Fruit fly (Drosophila melanogaster) whole organism, embryonic: ENCODE measurements around the gene CG18545.
A peak's percentile ranks its signal among the peaks of the same experiment; 100 is the strongest.

ENCODE experiments used
- Ada2b ChIP-seq: fragments of 200-800 bp; sonication (Bioruptor generic); IDR thresholded peaks from 2 replicates; pipeline ENCODE4 v1.3.6; 2022; ENCODE audit warnings: missing biosample characterization, missing genetic modification characterization
- BEAF-32 ChIP-seq: fragments of 200-800 bp; sonication (Bioruptor generic); optimal IDR thresholded peaks from 3 replicates; lab custom pipeline; 2017; ENCODE audit warnings: missing biosample characterization, missing genetic modification characterization, mild to moderate bottlenecking, moderate library complexity, missing genetic modification reagents
- C15 ChIP-seq: fragments of 200-800 bp; sonication (Bioruptor generic); IDR thresholded peaks from 3 replicates; pipeline ENCODE4 v1.3.6; 2022; ENCODE audit warnings: missing biosample characterization, missing genetic modification characterization
- CG10431 ChIP-seq: fragments of 200-800 bp; sonication (Bioruptor generic); optimal IDR thresholded peaks from 3 replicates; lab custom pipeline; 2018; ENCODE audit warnings: missing biosample characterization, mild to moderate bottlenecking, missing genetic modification characterization
- CG10654 ChIP-seq: fragments of 200-800 bp; sonication (Bioruptor generic); optimal IDR thresholded peaks from 2 replicates; lab custom pipeline; 2016; ENCODE audit warnings: missing biosample characterization, missing genetic modification characterization
- CG11093 ChIP-seq: fragments of 200-800 bp; sonication (Bioruptor generic); IDR thresholded peaks from 3 replicates; pipeline ENCODE4 v1.3.6; 2022; ENCODE audit warnings: missing biosample characterization, missing genetic modification characterization
- CG13287 ChIP-seq: fragments of 200-800 bp; sonication (Bioruptor generic); IDR thresholded peaks from 2 replicates; pipeline ENCODE4 v1.3.6; 2022; ENCODE audit warnings: missing biosample characterization, missing genetic modification characterization; ENCODE audit not compliant: partially characterized antibody
- CG15011 ChIP-seq: fragments of 200-800 bp; sonication (Bioruptor generic); optimal IDR thresholded peaks from 3 replicates; lab custom pipeline; 2018; ENCODE audit warnings: missing biosample characterization, mild to moderate bottlenecking, missing genetic modification characterization
- CG1792 ChIP-seq: fragments of 200-800 bp; sonication (Bioruptor generic); optimal IDR thresholded peaks from 2 replicates; lab custom pipeline; 2016; ENCODE audit warnings: missing biosample characterization, missing genetic modification characterization
- CG18011 ChIP-seq: fragments of 200-800 bp; sonication (Bioruptor generic); optimal IDR thresholded peaks from 2 replicates; lab custom pipeline; 2017; ENCODE audit warnings: missing biosample characterization, missing genetic modification characterization, mild to moderate bottlenecking, moderate library complexity, missing genotype
- CG18262 ChIP-seq: fragments of 200-800 bp; optimal IDR thresholded peaks from 3 replicates; lab custom pipeline; 2019; ENCODE audit warnings: missing biosample characterization, mild to moderate bottlenecking, missing genetic modification characterization, moderate library complexity
- CG18619 ChIP-seq: fragments of 200-800 bp; sonication (Bioruptor generic); optimal IDR thresholded peaks from 3 replicates; lab custom pipeline; 2017; ENCODE audit warnings: missing biosample characterization, mild to moderate bottlenecking, missing genetic modification characterization
- CG31441 ChIP-seq: fragments of 200-800 bp; sonication (Bioruptor generic); IDR thresholded peaks from 2 replicates; pipeline ENCODE4 v1.3.6; 2022; ENCODE audit warnings: missing biosample characterization, missing genetic modification characterization
- CG3163 ChIP-seq: fragments of 200-800 bp; sonication (Bioruptor generic); optimal IDR thresholded peaks from 3 replicates; lab custom pipeline; 2016; ENCODE audit warnings: missing biosample characterization, missing genetic modification characterization
- CG34422 ChIP-seq: fragments of 200-800 bp; sonication (Bioruptor generic); IDR thresholded peaks from 3 replicates; pipeline ENCODE4 v1.3.6; 2022; ENCODE audit warnings: missing biosample characterization, missing genetic modification characterization
- CG4404 ChIP-seq: fragments of 200-800 bp; sonication (Bioruptor generic); IDR thresholded peaks from 2 replicates; pipeline ENCODE4 v1.3.6; 2022; ENCODE audit warnings: missing biosample characterization, missing genetic modification characterization
- CG4617 ChIP-seq: fragments of 200-800 bp; sonication (Bioruptor generic); optimal IDR thresholded peaks from 3 replicates; lab custom pipeline; 2016; ENCODE audit warnings: missing biosample characterization, missing genetic modification characterization, borderline replicate concordance
- CG5245 ChIP-seq: fragments of 200-800 bp; sonication (Bioruptor generic); optimal IDR thresholded peaks from 3 replicates; lab custom pipeline; 2016; ENCODE audit warnings: missing biosample characterization, missing genetic modification characterization
- CG6654 ChIP-seq: fragments of 200-800 bp; sonication (Bioruptor generic); optimal IDR thresholded peaks from 2 replicates; lab custom pipeline; 2017; ENCODE audit warnings: missing biosample characterization, mild to moderate bottlenecking, missing genetic modification characterization
- CG9215 ChIP-seq: fragments of 200-800 bp; sonication (Bioruptor generic); IDR thresholded peaks from 2 replicates; pipeline ENCODE4 v1.3.6; 2022; ENCODE audit warnings: missing biosample characterization, missing genetic modification characterization
- CTCF ChIP-seq: fragments of 200-800 bp; sonication (Bioruptor generic); optimal IDR thresholded peaks from 2 replicates; lab custom pipeline; 2017; ENCODE audit warnings: missing biosample characterization, mild to moderate bottlenecking, missing genetic modification characterization, moderate library complexity
- Dbx ChIP-seq: fragments of 200-800 bp; sonication (Bioruptor generic); IDR thresholded peaks from 3 replicates; pipeline ENCODE4 v1.3.6; 2022; ENCODE audit warnings: missing biosample characterization, missing genetic modification characterization
- Dip2 ChIP-seq: fragments of 200-800 bp; sonication (Bioruptor generic); IDR thresholded peaks from 2 replicates; pipeline ENCODE4 v1.3.6; 2022; ENCODE audit warnings: missing biosample characterization, missing genetic modification characterization
- Dip3 ChIP-seq: fragments of 200-800 bp; sonication (Bioruptor generic); optimal IDR thresholded peaks from 3 replicates; lab custom pipeline; 2016; ENCODE audit warnings: missing biosample characterization, missing genetic modification characterization
- Hmx ChIP-seq: fragments of 200-800 bp; sonication (Bioruptor generic); optimal IDR thresholded peaks from 2 replicates; lab custom pipeline; 2016; ENCODE audit warnings: missing biosample characterization, missing genetic modification characterization
- Hr78 ChIP-seq, 2 experiments: fragments of 200-800 bp in 1 of 2; fragments of >200 bp in 1 of 2; sonication (Bioruptor generic) in 1 of 2; optimal IDR thresholded peaks; 2 replicates each; lab custom pipeline; 2017 to 2019; ENCODE audit warnings: missing biosample characterization in 2 of 2, missing genetic modification characterization in 2 of 2, mild to moderate bottlenecking in 1 of 2, moderate library complexity in 1 of 2
- Kr ChIP-seq: fragments of 200-800 bp; sonication (Bioruptor generic); optimal IDR thresholded peaks from 2 replicates; lab custom pipeline; 2017; ENCODE audit warnings: missing biosample characterization, mild to moderate bottlenecking, missing genetic modification characterization
- Lpt ChIP-seq: fragments of >200 bp; optimal IDR thresholded peaks from 2 replicates; lab custom pipeline; 2018; ENCODE audit warnings: missing biosample characterization, missing genetic modification characterization
- MTF-1 ChIP-seq: fragments of 200-800 bp; sonication (Bioruptor generic); optimal IDR thresholded peaks from 2 replicates; lab custom pipeline; 2018; ENCODE audit warnings: missing biosample characterization, mild to moderate bottlenecking, missing genetic modification characterization, borderline replicate concordance
- Meics ChIP-seq: fragments of 200-800 bp; sonication (Bioruptor generic); optimal IDR thresholded peaks from 2 replicates; lab custom pipeline; 2017; ENCODE audit warnings: missing biosample characterization, mild to moderate bottlenecking, missing genetic modification characterization
- Ptx1 ChIP-seq: fragments of 200-800 bp; sonication (Bioruptor generic); IDR thresholded peaks from 2 replicates; pipeline ENCODE4 v1.3.6; 2022; ENCODE audit warnings: missing biosample characterization, missing genetic modification characterization
- Sox100B ChIP-seq: fragments of 200-800 bp; sonication (Bioruptor generic); optimal IDR thresholded peaks from 3 replicates; lab custom pipeline; 2018; ENCODE audit warnings: missing biosample characterization, mild to moderate bottlenecking, missing genetic modification characterization
- bigmax ChIP-seq: fragments of 200-800 bp; sonication (Bioruptor generic); optimal IDR thresholded peaks from 2 replicates; lab custom pipeline; 2018; ENCODE audit warnings: missing biosample characterization, mild to moderate bottlenecking, missing genetic modification characterization
- cad ChIP-seq: fragments of >200 bp; optimal IDR thresholded peaks from 2 replicates; lab custom pipeline; 2017; ENCODE audit warnings: missing biosample characterization, missing genetic modification characterization
- cato ChIP-seq: fragments of 200-800 bp; sonication (Bioruptor generic); optimal IDR thresholded peaks from 2 replicates; lab custom pipeline; 2016; ENCODE audit warnings: missing biosample characterization, missing genetic modification characterization, borderline replicate concordance
- ci ChIP-seq: fragments of 200-800 bp; sonication (Bioruptor generic); IDR thresholded peaks from 3 replicates; pipeline ENCODE4 v1.3.6; 2022; ENCODE audit warnings: missing biosample characterization, missing genetic modification characterization
- corto ChIP-seq: fragments of 200-800 bp; sonication (Bioruptor generic); optimal IDR thresholded peaks from 2 replicates; lab custom pipeline; 2016; ENCODE audit warnings: missing biosample characterization, mild to moderate bottlenecking, missing genetic modification characterization, moderate library complexity
- eve ChIP-seq, 2 experiments: fragments of >200 bp; optimal IDR thresholded peaks; 2 replicates each; lab custom pipeline; 2017; ENCODE audit warnings: missing biosample characterization in 2 of 2, missing genetic modification characterization in 2 of 2
- h ChIP-seq: fragments of >200 bp; optimal IDR thresholded peaks from 2 replicates; lab custom pipeline; 2017
- hb ChIP-seq: fragments of 200-800 bp; sonication (Bioruptor generic); IDR thresholded peaks from 3 replicates; pipeline ENCODE4 v1.3.6; 2022; ENCODE audit warnings: missing biosample characterization, missing genetic modification characterization; ENCODE audit not compliant: partially characterized antibody
- mld ChIP-seq: fragments of 200-800 bp; sonication (Bioruptor generic); IDR thresholded peaks from 3 replicates; pipeline ENCODE4 v1.3.6; 2022; ENCODE audit warnings: missing biosample characterization, missing genetic modification characterization; ENCODE audit not compliant: partially characterized antibody
- nau ChIP-seq: fragments of 200-800 bp; sonication (Bioruptor generic); optimal IDR thresholded peaks from 3 replicates; lab custom pipeline; 2017; ENCODE audit warnings: missing biosample characterization, mild to moderate bottlenecking, missing genetic modification characterization, missing genetic modification reagents
- nom ChIP-seq: fragments of 200-800 bp; sonication (Bioruptor generic); optimal IDR thresholded peaks from 2 replicates; lab custom pipeline; 2017; ENCODE audit warnings: missing biosample characterization, missing genetic modification characterization, mild to moderate bottlenecking, moderate library complexity, missing genetic modification reagents
- pzg ChIP-seq: fragments of 200-800 bp; sonication (Bioruptor generic); optimal IDR thresholded peaks from 3 replicates; lab custom pipeline; 2018; ENCODE audit warnings: missing biosample characterization, mild to moderate bottlenecking, missing genetic modification characterization, moderate library complexity
- ro ChIP-seq: fragments of 200-800 bp; sonication (Bioruptor generic); IDR thresholded peaks from 2 replicates; pipeline ENCODE4 v1.3.6; 2022; ENCODE audit warnings: missing biosample characterization, missing genetic modification characterization
- row ChIP-seq: fragments of 200-800 bp; sonication (Bioruptor generic); IDR thresholded peaks from 3 replicates; pipeline ENCODE4 v1.3.6; 2022; ENCODE audit warnings: missing biosample characterization, missing genetic modification characterization
- sima ChIP-seq: fragments of 200-800 bp; sonication (Bioruptor generic); optimal IDR thresholded peaks from 2 replicates; lab custom pipeline; 2016; ENCODE audit warnings: missing biosample characterization, missing genetic modification characterization
- slbo ChIP-seq: fragments of 200-800 bp; sonication (Bioruptor generic); IDR thresholded peaks from 2 replicates; pipeline ENCODE4 v1.3.6; 2022; ENCODE audit warnings: missing biosample characterization, missing genetic modification characterization
- stwl ChIP-seq: fragments of 200-800 bp; sonication (Bioruptor generic); optimal IDR thresholded peaks from 3 replicates; lab custom pipeline; 2018; ENCODE audit warnings: missing biosample characterization, mild to moderate bottlenecking, missing genetic modification characterization, moderate library complexity
- tio ChIP-seq: fragments of 200-800 bp; sonication (Bioruptor generic); optimal IDR thresholded peaks from 2 replicates; lab custom pipeline; 2017; ENCODE audit warnings: missing biosample characterization, missing genetic modification characterization, inconsistent platforms
- wek ChIP-seq: fragments of 200-800 bp; sonication (Bioruptor generic); optimal IDR thresholded peaks from 3 replicates; lab custom pipeline; 2018; ENCODE audit warnings: missing biosample characterization, mild to moderate bottlenecking, missing genetic modification characterization, moderate library complexity
- zf30C ChIP-seq: fragments of 200-800 bp; sonication (Bioruptor generic); optimal IDR thresholded peaks from 3 replicates; lab custom pipeline; 2018; ENCODE audit warnings: missing biosample characterization, mild to moderate bottlenecking, missing genetic modification characterization

Gene CG18545

DNA sequence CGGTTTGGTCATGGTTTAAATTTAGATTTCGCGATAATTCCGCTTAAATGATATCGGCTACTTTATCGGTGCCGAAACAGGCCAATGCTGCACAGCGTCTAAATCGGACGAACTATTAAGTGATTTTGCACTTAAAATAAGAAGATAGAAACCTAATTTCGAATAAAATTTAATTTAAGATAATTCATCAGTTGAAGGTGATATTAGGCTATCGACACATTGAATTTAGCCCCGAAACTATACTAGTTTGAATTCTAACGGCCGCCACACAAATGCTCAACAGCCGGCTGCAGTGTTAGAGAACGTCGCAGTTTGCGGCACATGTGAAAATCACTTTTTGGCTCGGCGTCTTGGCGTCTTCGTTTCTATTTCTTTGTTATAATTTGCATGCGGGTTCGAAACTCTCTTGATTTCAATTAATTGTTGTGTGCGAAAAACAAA lies 7.9 kb upstream of the CG18545 start, which contains the start of gene sle (continued):
- TF ChIP-seq CG1792 (GFP tag; lab: Kevin White, UChicago) (peak; percentile 18), MTF-1 (GFP tag; lab: Kevin White, UChicago) (no peak), CG5245 (GFP tag; lab: Kevin White, UChicago) (peak; percentile 30), C15 (no peak), Meics (GFP tag; lab: Kevin White, UChicago) (peak; percentile 43), cad (GFP tag; lab: Kevin White, UChicago) (no peak), tio (no peak), BEAF-32 (peak; percentile 61), pzg (GFP tag; lab: Kevin White, UChicago) (peak; percentile 67), CG4404 (GFP tag; lab: Robert Waterston, UW) (peak; percentile 24; the same call in 1 of the 2 replicates), slbo (GFP tag; lab: Robert Waterston, UW) (peak; percentile 47; the same call in 1 of the 2 replicates), CG10654 (peak; percentile 49), Dip3 (peak; percentile 70), zf30C (GFP tag; lab: Kevin White, UChicago) (no peak), Hmx (no peak), CG10431 (GFP tag; lab: Kevin White, UChicago) (peak; percentile 45), CG4617 (GFP tag; lab: Kevin White, UChicago) (peak; percentile 41), CTCF (GFP tag; lab: Kevin White, UChicago) (peak; percentile 63), CG15011 (GFP tag; lab: Kevin White, UChicago) (no peak), ro (GFP tag; lab: Robert Waterston, UW) (no peak), CG18262 (tag; lab: Kevin White, UChicago) (no peak), Ptx1 (GFP tag; lab: Robert Waterston, UW) (peak; percentile 38; the same call in 1 of the 2 replicates), CG13287 (GFP tag; lab: Robert Waterston, UW) (peak; percentile 68), Hr78 (GFP tag; optimal IDR thresholded peaks at IDR 0.05; lab: Kevin White, UChicago) (no peak), wek (GFP tag; lab: Kevin White, UChicago) (no peak), Ada2b (GFP tag; lab: Robert Waterston, UW) (no peak), stwl (tag; lab: Kevin White, UChicago) (peak; percentile 73), Dbx (peak; percentile 73), ci (GFP tag; lab: Robert Waterston, UW) (no peak), Dip2 (no peak), mld (no peak), CG3163 (GFP tag; lab: Kevin White, UChicago) (peak; percentile 39), eve (GFP tag; optimal IDR thresholded peaks at IDR 0.05; lab: Kevin White, UChicago) (no peak), Sox100B (GFP tag; lab: Kevin White, UChicago) (no peak), CG18011 (GFP tag; lab: Kevin White, UChicago) (peak; percentile 54), Kr (GFP tag; lab: Kevin White, UChicago) (no peak), CG9215 (GFP tag; lab: Robert Waterston, UW) (no peak), corto (GFP tag; lab: Kevin White, UChicago) (no peak), cato (GFP tag; lab: Kevin White, UChicago) (peak; percentile 7), sima (GFP tag; lab: Kevin White, UChicago) (peak; percentile 5), Lpt (GFP tag; lab: Kevin White, UChicago) (no peak), CG34422 (GFP tag; lab: Robert Waterston, UW) (peak; percentile 42; the same call in 1 of the 3 replicates), CG6654 (no peak), bigmax (GFP tag; lab: Kevin White, UChicago) (no peak), CG18619 (GFP tag; lab: Kevin White, UChicago) (peak; percentile 39), CG11093 (GFP tag; lab: Robert Waterston, UW) (no peak), nau (no peak), hb (no peak), h (no peak), CG31441 (GFP tag; lab: Robert Waterston, UW) (no peak), row (GFP tag; lab: Robert Waterston, UW) (peak; percentile 26; the same call in 1 of the 3 replicates), nom (GFP tag; lab: Kevin White, UChicago) (peak; percentile 44)
